Worm (Caenorhabditis elegans) whole organism, L1 larva: ENCODE results near the gene K02E11.7.

Source experiments
- egl-13 ChIP-seq: sonication (generic microtip); optimal IDR thresholded peaks from 2 replicates; lab custom pipeline; 2016; ENCODE audit warnings: missing genotype, missing genetic modification reagents, missing genetic modification characterization, missing compliant biosample characterization
- ets-5 ChIP-seq: fragments of 200-800 bp; sonication (Bioruptor generic); IDR thresholded peaks from 2 replicates; pipeline ENCODE4 v1.3.6; 2022; ENCODE audit warnings: missing genetic modification characterization, missing compliant biosample characterization
- nhr-12 ChIP-seq: sonication (generic microtip); optimal IDR thresholded peaks from 2 replicates; lab custom pipeline; 2017; ENCODE audit warnings: missing biosample characterization, missing genetic modification characterization

DNA sequence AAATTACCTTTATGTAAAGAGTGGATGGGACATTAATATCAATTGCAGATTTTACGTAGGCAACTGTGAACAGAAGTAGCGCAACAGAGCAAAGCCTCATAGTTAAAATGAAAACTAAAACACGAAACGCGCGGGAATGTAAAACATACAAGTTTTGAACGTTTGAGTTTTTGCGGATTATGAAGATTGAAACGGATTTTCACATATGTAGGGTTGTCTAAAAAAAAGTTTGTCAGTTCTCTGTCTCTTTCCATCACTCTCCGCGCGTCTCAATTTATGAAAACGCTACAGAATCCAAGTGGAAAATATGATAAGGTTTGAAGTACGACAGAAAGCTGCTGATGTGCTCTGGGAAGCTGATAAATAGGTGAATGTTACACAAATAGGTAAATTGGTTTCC, 7.4 kb downstream of the K02E11.7 start, which contains the start of gene K02E11.3:
- TF ChIP-seq ets-5 (no peak), egl-13 (no peak), nhr-12 (tag; lab: Kevin White, UChicago) (no peak)
